Fruit fly (Drosophila melanogaster) whole organism, prepupa: ENCODE measurements around the gene Hr4.

Experiments
- Blimp-1 ChIP-seq: fragments of 200-800 bp; sonication (Bioruptor generic); optimal IDR thresholded peaks from 3 replicates; lab custom pipeline; 2017; ENCODE audit warnings: missing biosample characterization, missing genetic modification characterization, mild to moderate bottlenecking, moderate library complexity, missing genetic modification reagents
- CG10631 ChIP-seq: fragments of 200-800 bp; sonication (Bioruptor generic); optimal IDR thresholded peaks from 2 replicates; lab custom pipeline; 2016; ENCODE audit warnings: missing biosample characterization, missing genetic modification characterization
- CG10669 ChIP-seq: fragments of 200-800 bp; sonication (Bioruptor generic); optimal IDR thresholded peaks from 3 replicates; lab custom pipeline; 2018; ENCODE audit warnings: missing biosample characterization, mild to moderate bottlenecking, missing genetic modification characterization, moderate library complexity
- CG11294 ChIP-seq: fragments of 200-800 bp; sonication (Bioruptor generic); IDR thresholded peaks from 2 replicates; pipeline ENCODE4 v1.3.6; 2022; ENCODE audit warnings: missing biosample characterization, missing genetic modification characterization
- CG11762 ChIP-seq: fragments of 200-800 bp; sonication (Bioruptor generic); optimal IDR thresholded peaks from 3 replicates; lab custom pipeline; 2016; ENCODE audit warnings: missing biosample characterization, missing genetic modification characterization; ENCODE audit not compliant: insufficient read depth
- CG11902 ChIP-seq: fragments of 200-800 bp; sonication (Bioruptor generic); optimal IDR thresholded peaks from 3 replicates; lab custom pipeline; 2016; ENCODE audit warnings: missing biosample characterization, missing genetic modification characterization
- CG15336 ChIP-seq: fragments of 200-800 bp; sonication (Bioruptor generic); IDR thresholded peaks from 2 replicates; pipeline ENCODE4 v1.3.6; 2022; ENCODE audit warnings: missing biosample characterization, missing genetic modification characterization
- CG32006 ChIP-seq: fragments of 200-800 bp; sonication (Bioruptor generic); optimal IDR thresholded peaks from 3 replicates; lab custom pipeline; 2017; ENCODE audit warnings: missing biosample characterization, mild to moderate bottlenecking, missing genetic modification characterization
- CG3919 ChIP-seq: fragments of 200-800 bp; sonication (Bioruptor generic); optimal IDR thresholded peaks from 3 replicates; lab custom pipeline; 2016; ENCODE audit warnings: missing biosample characterization, missing genetic modification characterization
- CG8119 ChIP-seq: fragments of 200-800 bp; sonication (Bioruptor generic); IDR thresholded peaks from 3 replicates; pipeline ENCODE4 v1.3.6; 2022; ENCODE audit warnings: missing biosample characterization, missing genetic modification characterization
- CG8319 ChIP-seq: fragments of 200-800 bp; sonication (Bioruptor generic); optimal IDR thresholded peaks from 3 replicates; lab custom pipeline; 2016; ENCODE audit warnings: missing biosample characterization, missing genetic modification characterization
- CG8632 ChIP-seq: fragments of 200-800 bp; sonication (Bioruptor generic); optimal IDR thresholded peaks from 3 replicates; lab custom pipeline; 2016; ENCODE audit warnings: missing biosample characterization, missing genetic modification characterization
- Eip75B ChIP-seq: fragments of 200-800 bp; sonication (Bioruptor generic); optimal IDR thresholded peaks from 3 replicates; lab custom pipeline; 2016; ENCODE audit warnings: missing biosample characterization, missing genetic modification characterization
- Eip93F ChIP-seq: fragments of 200-800 bp; sonication (Bioruptor generic); optimal IDR thresholded peaks from 2 replicates; lab custom pipeline; 2016; ENCODE audit warnings: missing biosample characterization, mild to moderate bottlenecking, missing genetic modification characterization
- Ets21C ChIP-seq: fragments of 200-800 bp; sonication (Bioruptor generic); optimal IDR thresholded peaks from 3 replicates; lab custom pipeline; 2016; ENCODE audit warnings: missing biosample characterization, missing genetic modification characterization
- Ets96B ChIP-seq: fragments of 200-800 bp; optimal IDR thresholded peaks from 2 replicates; lab custom pipeline; 2019; ENCODE audit warnings: missing biosample characterization, mild to moderate bottlenecking, missing genetic modification characterization, moderate library complexity
- Gug ChIP-seq: fragments of 200-800 bp; sonication (Bioruptor generic); IDR thresholded peaks from 2 replicates; pipeline ENCODE4 v1.3.6; 2022; ENCODE audit warnings: missing biosample characterization, missing genetic modification characterization
- Hr38 ChIP-seq: sonication (Bioruptor generic); optimal IDR thresholded peaks from 2 replicates; lab custom pipeline; 2016; ENCODE audit warnings: missing biosample characterization, missing genetic modification characterization
- Hr4 ChIP-seq: fragments of 200-800 bp; sonication (Bioruptor generic); optimal IDR thresholded peaks from 3 replicates; lab custom pipeline; 2016; ENCODE audit warnings: missing biosample characterization, missing genetic modification characterization
- Lpt ChIP-seq: fragments of 200-800 bp; sonication (Bioruptor generic); optimal IDR thresholded peaks from 3 replicates; lab custom pipeline; 2016; ENCODE audit warnings: missing biosample characterization, missing genetic modification characterization
- Met ChIP-seq: fragments of 200-800 bp; sonication (Bioruptor generic); optimal IDR thresholded peaks from 3 replicates; lab custom pipeline; 2016; ENCODE audit warnings: missing biosample characterization, missing genetic modification characterization
- OdsH ChIP-seq: fragments of 200-800 bp; sonication (Bioruptor generic); optimal IDR thresholded peaks from 3 replicates; lab custom pipeline; 2016; ENCODE audit warnings: missing biosample characterization, missing genetic modification characterization
- Smox ChIP-seq: fragments of 200-800 bp; sonication (Bioruptor generic); optimal IDR thresholded peaks from 3 replicates; lab custom pipeline; 2016; ENCODE audit warnings: missing biosample characterization, missing genetic modification characterization
- Sox14 ChIP-seq: fragments of 200-800 bp; sonication (Bioruptor generic); optimal IDR thresholded peaks from 3 replicates; lab custom pipeline; 2016; ENCODE audit warnings: missing biosample characterization, missing genetic modification characterization
- Sox15 ChIP-seq: fragments of 200-800 bp; sonication (Bioruptor generic); optimal IDR thresholded peaks from 3 replicates; lab custom pipeline; 2016; ENCODE audit warnings: missing biosample characterization, missing genetic modification characterization
- achi ChIP-seq: fragments of 200-800 bp; sonication (Bioruptor generic); optimal IDR thresholded peaks from 3 replicates; lab custom pipeline; 2016; ENCODE audit warnings: missing biosample characterization, missing genetic modification characterization
- acj6 ChIP-seq: fragments of 200-800 bp; sonication (Bioruptor generic); optimal IDR thresholded peaks from 3 replicates; lab custom pipeline; 2016; ENCODE audit warnings: missing biosample characterization, missing genetic modification characterization
- dac ChIP-seq: fragments of 200-800 bp; sonication (Bioruptor generic); optimal IDR thresholded peaks from 2 replicates; lab custom pipeline; 2017; ENCODE audit warnings: missing biosample characterization, mild to moderate bottlenecking, missing genetic modification characterization
- dsx ChIP-seq: fragments of 200-800 bp; optimal IDR thresholded peaks from 3 replicates; lab custom pipeline; 2019; ENCODE audit warnings: missing biosample characterization, mild to moderate bottlenecking, missing genetic modification characterization, moderate library complexity; ENCODE audit not compliant: poor library complexity, severe bottlenecking
- esn ChIP-seq: fragments of 200-800 bp; sonication (Bioruptor generic); optimal IDR thresholded peaks from 2 replicates; lab custom pipeline; 2016; ENCODE audit warnings: missing biosample characterization, mild to moderate bottlenecking, missing genetic modification characterization, moderate library complexity
- fd59A ChIP-seq: fragments of 200-800 bp; sonication (Bioruptor generic); optimal IDR thresholded peaks from 2 replicates; lab custom pipeline; 2017; ENCODE audit warnings: missing biosample characterization, mild to moderate bottlenecking, missing genetic modification characterization, missing genetic modification reagents
- fd85E ChIP-seq: fragments of 200-800 bp; sonication (Bioruptor generic); optimal IDR thresholded peaks from 3 replicates; lab custom pipeline; 2016; ENCODE audit warnings: missing biosample characterization, missing genetic modification characterization
- lz ChIP-seq: fragments of 200-800 bp; sonication (Bioruptor generic); optimal IDR thresholded peaks from 3 replicates; lab custom pipeline; 2016; ENCODE audit warnings: missing biosample characterization, missing genetic modification characterization
- pdm3 ChIP-seq: fragments of 200-800 bp; sonication (Bioruptor generic); optimal IDR thresholded peaks from 3 replicates; lab custom pipeline; 2016; ENCODE audit warnings: missing biosample characterization, missing genetic modification characterization
- salr ChIP-seq, 2 experiments: fragments of 200-800 bp; sonication (Bioruptor generic); optimal IDR thresholded peaks; 3 replicates each; lab custom pipeline; 2016 to 2018; ENCODE audit warnings: missing biosample characterization in 2 of 2, missing genetic modification characterization in 2 of 2, mild to moderate bottlenecking in 1 of 2
- spab ChIP-seq: fragments of 200-800 bp; sonication (Bioruptor generic); optimal IDR thresholded peaks from 2 replicates; lab custom pipeline; 2017; ENCODE audit warnings: missing biosample characterization, mild to moderate bottlenecking, missing genetic modification characterization, missing genetic modification reagents
- ss ChIP-seq, 2 experiments: fragments of 200-800 bp; sonication (Bioruptor generic); optimal IDR thresholded peaks; 2 replicates in 1 of 2; 3 replicates in 1 of 2; lab custom pipeline; 2017 to 2018; ENCODE audit warnings: mild to moderate bottlenecking in 2 of 2, missing biosample characterization in 2 of 2, missing genetic modification characterization in 2 of 2, moderate library complexity in 1 of 2
- svp ChIP-seq: fragments of 200-800 bp; sonication (Bioruptor generic); peaks from one replicate; lab custom pipeline; 2016; ENCODE audit warnings: missing biosample characterization, missing genetic modification characterization
- topi ChIP-seq: fragments of 200-800 bp; sonication (Bioruptor generic); optimal IDR thresholded peaks from 3 replicates; lab custom pipeline; 2016; ENCODE audit warnings: missing biosample characterization, missing genetic modification characterization
- vri ChIP-seq: fragments of 200-800 bp; sonication (Bioruptor generic); optimal IDR thresholded peaks from 3 replicates; lab custom pipeline; 2016; ENCODE audit warnings: missing biosample characterization, mild to moderate bottlenecking, missing genetic modification characterization

Hr4 gene

DNA sequence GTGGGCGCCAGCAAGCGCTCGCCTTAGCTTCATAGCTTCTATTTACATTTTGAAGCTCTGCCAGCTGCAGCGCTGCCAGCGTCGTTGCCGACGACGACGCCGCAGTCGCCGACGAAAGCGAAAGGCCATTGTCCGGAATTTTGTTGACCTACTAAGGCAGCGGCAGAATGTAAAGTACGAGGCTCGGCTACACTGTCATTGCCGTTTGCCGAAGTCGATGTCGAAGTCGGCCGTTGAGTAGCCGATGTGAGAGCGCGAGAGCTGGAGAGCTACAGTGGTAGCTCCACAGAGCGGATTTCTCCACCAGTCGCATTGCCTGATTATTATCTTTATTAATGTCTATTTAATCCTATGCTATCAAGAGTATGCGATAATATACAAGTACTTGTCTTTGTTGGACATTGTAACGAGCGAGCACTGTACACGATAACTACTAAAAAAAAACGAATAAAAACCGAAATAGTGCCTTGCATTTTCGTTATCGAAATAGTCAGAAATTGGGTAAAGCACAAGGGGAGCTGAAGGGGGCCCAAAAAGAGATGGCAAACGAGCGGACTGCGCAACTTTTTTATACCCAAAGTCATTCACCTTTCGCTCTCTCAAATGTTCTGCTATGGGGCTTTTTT is 22.0 kb downstream of the Hr4 start (continued):
- TF ChIP-seq Smox (GFP tag; lab: Kevin White, UChicago): peak; percentile 72
- TF ChIP-seq pdm3 (GFP tag; lab: Kevin White, UChicago): peak; percentile 92
- peak; percentile 82 for TF ChIP-seq CG8632 (GFP tag; lab: Kevin White, UChicago)
- peak; percentile 85 for TF ChIP-seq achi
- TF ChIP-seq CG10631 (GFP tag; lab: Kevin White, UChicago): peak; percentile 70
- TF ChIP-seq Lpt (GFP tag; lab: Kevin White, UChicago): peak; percentile 90
- TF ChIP-seq esn (GFP tag; lab: Kevin White, UChicago): peak; percentile 82
- TF ChIP-seq CG8319 (GFP tag; lab: Kevin White, UChicago): peak; percentile 77
- TF ChIP-seq CG32006 (GFP tag; lab: Kevin White, UChicago): peak; percentile 92
- TF ChIP-seq OdsH (GFP tag; lab: Kevin White, UChicago): peak; percentile 91
- TF ChIP-seq Hr38 (GFP tag; lab: Kevin White, UChicago): peak; percentile 86
- TF ChIP-seq Sox14: peak; percentile 80
- TF ChIP-seq Ets21C (GFP tag; lab: Kevin White, UChicago): peak; percentile 59
- TF ChIP-seq Hr4 (GFP tag; lab: Kevin White, UChicago): peak; percentile 94
- peak; percentile 38 for TF ChIP-seq fd85E
- TF ChIP-seq topi (GFP tag; lab: Kevin White, UChicago): peak; percentile 76
- TF ChIP-seq dac: peak; percentile 82
- peak; percentile 38 for TF ChIP-seq spab (GFP tag; lab: Kevin White, UChicago)
- peak; percentile 55 for TF ChIP-seq CG10669 (GFP tag; lab: Kevin White, UChicago)
- peak; percentile 93 for TF ChIP-seq CG8119 (GFP tag; lab: Robert Waterston, UW)

DNA sequence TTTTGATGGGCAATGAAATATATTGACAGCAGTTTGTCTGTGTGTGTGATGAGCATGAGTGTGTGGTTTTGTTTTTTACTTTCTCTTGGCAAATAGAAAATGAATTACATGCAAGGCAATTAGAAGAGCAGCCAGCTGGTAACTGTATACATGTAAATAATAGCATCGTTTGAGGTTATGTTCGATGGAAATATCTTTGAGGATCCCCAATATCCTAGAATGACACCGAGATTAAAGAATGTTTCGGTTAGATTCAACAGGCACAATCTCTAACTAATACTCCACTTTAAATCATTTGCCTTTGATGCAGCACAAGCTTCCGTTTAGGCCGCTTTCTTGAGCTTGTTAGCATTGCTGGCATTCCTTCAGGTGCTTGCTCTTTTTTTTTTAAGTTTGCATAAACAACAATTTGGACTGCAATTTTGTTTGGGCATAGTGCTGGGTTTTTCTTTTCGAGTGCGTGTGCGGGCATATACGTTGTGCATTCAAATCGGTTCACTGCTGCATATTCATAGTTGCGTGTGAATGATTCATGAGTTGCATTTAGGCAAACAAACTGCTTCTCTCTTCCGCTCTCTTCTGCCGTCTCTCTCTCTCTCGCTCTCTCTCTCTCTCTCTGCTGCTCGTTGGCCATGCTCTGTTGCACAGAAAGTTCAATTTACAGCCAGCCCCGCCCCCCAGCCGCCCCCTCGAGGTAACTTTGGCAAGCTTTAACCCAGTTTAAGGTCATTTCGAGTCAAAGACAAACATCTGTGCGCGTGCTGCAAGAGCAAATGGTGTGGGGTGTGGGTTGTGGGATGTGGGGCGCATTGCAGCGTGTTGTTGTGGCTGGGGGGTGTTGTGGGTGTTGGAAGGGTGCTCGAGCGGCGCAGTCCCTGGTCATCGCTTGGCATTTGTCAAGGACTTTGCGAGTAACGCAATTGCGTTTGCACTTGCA is 22.9 kb downstream of the Hr4 start:
- TF ChIP-seq CG15336 (GFP tag; lab: Robert Waterston, UW) (peak; percentile 31; the same call in 1 of the 2 replicates), Eip75B (no peak), ss (GFP tag; optimal IDR thresholded peaks at IDR 0.05; lab: Kevin White, UChicago) (peak in 1 of 2 experiments; percentile 1)

DNA sequence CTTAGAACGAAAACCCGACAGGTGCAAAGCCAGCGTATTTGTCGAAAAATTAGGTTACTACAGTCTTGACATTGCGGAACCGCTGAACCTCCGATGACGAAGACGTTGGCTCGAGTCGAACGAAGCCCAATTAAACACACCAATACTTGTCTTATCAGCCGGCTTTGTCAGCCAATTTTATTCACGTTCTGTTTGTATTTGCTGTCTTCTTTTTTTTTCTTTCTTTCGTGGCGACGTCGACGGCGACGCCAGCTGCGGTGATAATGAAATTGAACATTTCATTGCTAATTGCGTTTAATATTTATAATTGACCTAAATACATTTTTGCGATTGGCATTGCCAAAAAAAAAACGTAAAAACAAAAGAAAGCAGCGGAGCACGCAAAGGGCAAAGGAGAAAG is 23.8 kb downstream of the Hr4 start:
- TF ChIP-seq Ets96B (no peak), CG10631 (GFP tag; lab: Kevin White, UChicago) (no peak), esn (GFP tag; lab: Kevin White, UChicago) (no peak), CG11902 (GFP tag; lab: Kevin White, UChicago) (no peak), achi (no peak), fd59A (GFP tag; lab: Kevin White, UChicago) (no peak), Gug (GFP tag; lab: Robert Waterston, UW) (no peak), CG3919 (no peak), CG8632 (GFP tag; lab: Kevin White, UChicago) (no peak), CG11294 (GFP tag; lab: Robert Waterston, UW) (no peak), salr (GFP tag; optimal IDR thresholded peaks at IDR 0.05; lab: Kevin White, UChicago) (no peak), vri (peak; percentile 21), dsx (GFP tag; lab: Kevin White, UChicago) (no peak), Hr38 (GFP tag; lab: Kevin White, UChicago) (no peak), Sox15 (GFP tag; lab: Kevin White, UChicago) (no peak), CG8119 (GFP tag; lab: Robert Waterston, UW) (no peak), svp (GFP tag; lab: Kevin White, UChicago) (peak; percentile 79), acj6 (no peak), Eip93F (GFP tag; lab: Kevin White, UChicago) (peak; percentile 57), CG32006 (GFP tag; lab: Kevin White, UChicago) (no peak), Met (GFP tag; lab: Kevin White, UChicago) (no peak), Blimp-1 (GFP tag; lab: Kevin White, UChicago) (no peak), CG11762 (GFP tag; lab: Kevin White, UChicago) (no peak), topi (GFP tag; lab: Kevin White, UChicago) (no peak), lz (GFP tag; lab: Kevin White, UChicago) (no peak), ss (GFP tag; optimal IDR thresholded peaks at IDR 0.05; lab: Kevin White, UChicago) (no peak)
- TF ChIP-seq, all 60 proteins: peak for 3
